Worm (Caenorhabditis elegans) whole organism, late embryonic: ENCODE measurements around the gene acr-23.

Source experiments
- C08G9.2 ChIP-seq: sonication (generic microtip); optimal IDR thresholded peaks from 2 replicates; lab custom pipeline; 2016; ENCODE audit warnings: mild to moderate bottlenecking, missing genetic modification characterization, moderate library complexity, missing compliant biosample characterization
- F13H6.1 ChIP-seq: sonication (generic microtip); optimal IDR thresholded peaks from 2 replicates; lab custom pipeline; 2016; ENCODE audit warnings: missing genetic modification characterization, missing compliant biosample characterization
- ceh-9 ChIP-seq: sonication (generic microtip); optimal IDR thresholded peaks from 2 replicates; lab custom pipeline; 2016; ENCODE audit warnings: mild to moderate bottlenecking, missing genetic modification characterization, inconsistent platforms, missing compliant biosample characterization
- dmd-4 ChIP-seq: sonication (generic microtip); optimal IDR thresholded peaks from 2 replicates; lab custom pipeline; 2016; ENCODE audit warnings: borderline replicate concordance, missing genetic modification characterization, missing compliant biosample characterization
- ets-4 ChIP-seq: sonication (generic microtip); optimal IDR thresholded peaks from 2 replicates; lab custom pipeline; 2016; ENCODE audit warnings: missing genetic modification characterization, missing compliant biosample characterization
- lin-11 ChIP-seq: fragments of 200-800 bp; sonication (Bioruptor generic); optimal IDR thresholded peaks from 2 replicates; lab custom pipeline; 2018; ENCODE audit warnings: mild to moderate bottlenecking, missing genetic modification characterization, missing compliant biosample characterization
- pqm-1 ChIP-seq: sonication (generic microtip); optimal IDR thresholded peaks from 2 replicates; lab custom pipeline; 2016; ENCODE audit warnings: missing genetic modification characterization, missing compliant biosample characterization

DNA sequence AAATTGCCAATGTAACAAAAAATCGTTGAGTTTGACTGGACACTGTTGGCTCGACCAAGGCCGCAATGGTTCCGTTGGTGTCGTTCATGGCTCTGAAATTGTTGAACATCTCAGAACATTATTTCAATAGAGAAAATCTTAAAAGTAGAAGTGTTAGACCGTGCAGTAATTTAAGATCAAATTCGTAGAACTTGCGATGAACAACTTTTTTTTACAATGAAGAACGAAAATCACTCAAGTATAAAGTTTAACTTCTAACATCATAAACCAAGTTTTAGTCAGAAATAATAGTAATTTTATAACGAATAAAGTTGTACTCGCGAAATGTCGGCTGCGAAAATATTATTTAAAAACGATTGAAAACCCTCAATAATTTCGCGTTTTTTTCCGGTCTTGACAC is 22.3 kb downstream of the acr-23 start, which contains the start of gene srx-41:
- TF ChIP-seq pqm-1 (tag; lab: Kevin White, UChicago), result no peak
- TF ChIP-seq ets-4, result no peak
- no peak for TF ChIP-seq C08G9.2 (tag; lab: Kevin White, UChicago)
- no peak for TF ChIP-seq ceh-9 (tag; lab: Kevin White, UChicago)
- TF ChIP-seq dmd-4 (tag; lab: Kevin White, UChicago), result no peak
- no peak for TF ChIP-seq lin-11 (tag; lab: Kevin White, UChicago)
- no peak for TF ChIP-seq F13H6.1
